Fruit fly (Drosophila melanogaster) whole organism: ENCODE results near the gene Trmt112.

ENCODE experiments used
- CG8478 ChIP-seq: fragments of >200 bp; optimal IDR thresholded peaks from 2 replicates; lab custom pipeline; 2018; ENCODE audit warnings: inconsistent platforms
- psq ChIP-seq: fragments of >200 bp; optimal IDR thresholded peaks from 2 replicates; lab custom pipeline; 2017

DNA sequence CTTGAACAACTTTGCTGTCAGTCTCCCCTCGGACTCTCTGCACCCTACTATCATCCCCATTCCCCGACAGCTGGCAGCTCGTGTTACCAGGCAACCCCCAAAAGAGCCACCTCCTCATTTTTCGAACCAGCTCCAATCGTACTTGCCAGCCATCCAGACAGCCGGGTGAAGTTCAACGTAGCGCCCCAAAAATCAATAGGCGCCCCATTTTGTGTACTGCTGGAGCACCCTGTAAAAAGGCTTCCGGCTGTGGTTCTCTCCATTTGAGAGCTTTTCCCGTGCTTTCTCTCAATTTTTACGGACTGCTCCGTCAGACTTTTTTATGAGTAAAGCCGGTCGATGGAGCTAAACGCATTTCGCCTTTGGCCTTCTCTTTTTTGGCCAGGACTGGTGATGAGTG lies 31.0 kb downstream of the Trmt112 start:
- TF ChIP-seq psq (lab: Kevin White, UChicago) (no peak), CG8478 (no peak)
